Worm (Caenorhabditis elegans): ENCODE results near the gene bath-5.
"Not testable (repeated sequence)": the region's sequence is repeated elsewhere in the genome, so short reads cannot be mapped to it uniquely, and the experiment has no call there.

The bath-5 gene

DNA sequence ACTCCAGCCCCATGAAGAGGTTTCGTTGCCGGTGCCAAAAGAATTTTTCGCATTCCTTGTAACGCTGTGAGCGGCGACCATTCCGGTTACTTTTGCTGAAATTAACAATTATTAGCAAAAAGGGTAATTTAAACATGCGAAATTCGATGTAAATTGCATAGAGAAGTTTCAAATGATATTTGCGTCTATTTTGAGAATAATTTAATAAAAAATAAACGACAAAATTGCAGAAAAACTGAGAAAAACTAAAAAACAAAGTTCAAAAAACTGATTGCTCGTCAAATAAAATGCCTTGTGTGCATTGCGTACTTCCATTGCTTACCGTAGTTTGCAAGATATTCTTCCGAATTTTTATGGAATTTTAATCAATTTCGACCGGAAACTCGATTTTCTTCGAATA, 13.8 kb upstream of the bath-5 start, which contains the start of gene bath-24:
bath-24 (minus strand) TSS at position 101 of the 400 bp plus-strand sequence.
- TF ChIP-seq pax-1 (tag; optimal IDR thresholded peaks at IDR 0.05) = no peak
- no peak for TF ChIP-seq pat-9 (tag; optimal IDR thresholded peaks at IDR 0.05)
- no peak for TF ChIP-seq unc-86 (tag; optimal IDR thresholded peaks at IDR 0.05)
- TF ChIP-seq fkh-6 (tag; optimal IDR thresholded peaks at IDR 0.05) = no peak
- TF ChIP-seq syd-9 (tag; optimal IDR thresholded peaks at IDR 0.05) = no peak
- TF ChIP-seq ztf-16 (tag; optimal IDR thresholded peaks at IDR 0.05) = no peak

- TF ChIP-seq C38D4.7 (GFP tag; optimal IDR thresholded peaks at IDR 0.05) (no peak), fkh-6 (tag; optimal IDR thresholded peaks at IDR 0.05) (no peak), gmeb-2 (tag; optimal IDR thresholded peaks at IDR 0.05) (no peak), ceh-19 (GFP tag; optimal IDR thresholded peaks at IDR 0.05) (no peak), eyg-1 (tag; optimal IDR thresholded peaks at IDR 0.05) (no peak)
Measured at ce11 chrII:2042447-2042846, 10.7 kb upstream of the bath-5 start, which contains the start of gene bath-20. bath-20 (minus strand) TSS chrII:2042547.

DNA sequence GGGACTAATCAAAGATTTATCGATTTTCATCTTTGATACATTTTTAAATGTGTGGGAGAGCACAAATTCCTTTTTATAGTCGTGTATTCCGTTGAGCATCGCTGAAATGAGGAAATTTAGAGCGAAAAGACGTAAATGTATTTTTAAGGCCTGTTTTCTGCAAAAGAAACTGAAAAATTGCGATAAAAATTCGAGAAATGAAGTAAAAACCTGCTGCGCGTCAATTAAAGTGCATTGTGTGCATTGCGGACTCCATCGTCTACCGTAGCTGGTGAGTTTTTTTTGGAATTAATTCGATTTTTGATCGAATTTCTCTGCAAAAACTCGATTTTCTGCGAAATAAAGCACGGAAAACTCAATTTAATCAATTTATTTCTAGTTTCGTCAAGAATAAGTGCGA, 7.5 kb upstream of the bath-5 start, which contains the start of gene bath-19:
bath-19 (minus strand) TSS at position 101 of the 400 bp plus-strand sequence.
- no peak for TF ChIP-seq pax-1 (tag; optimal IDR thresholded peaks at IDR 0.05)
- no peak for TF ChIP-seq T23F11.4 (GFP tag; optimal IDR thresholded peaks at IDR 0.05)
- no peak for TF ChIP-seq ama-1 (optimal IDR thresholded peaks at IDR 0.05)
- no peak for TF ChIP-seq sdc-2 (tag; optimal IDR thresholded peaks at IDR 0.05)
- no peak for TF ChIP-seq odd-2 (tag; optimal IDR thresholded peaks at IDR 0.05)
- no peak for TF ChIP-seq pha-4 (tag; optimal IDR thresholded peaks at IDR 0.05)
- no peak for TF ChIP-seq ztf-16 (tag; optimal IDR thresholded peaks at IDR 0.05)
- TF ChIP-seq unc-3 (GFP tag; conservative IDR thresholded peaks at IDR 0.05) = no peak
- TF ChIP-seq unc-3 (tag; optimal IDR thresholded peaks at IDR 0.05) = no peak
- no peak for TF ChIP-seq hlh-8 (tag; optimal IDR thresholded peaks at IDR 0.05)
- no peak for TF ChIP-seq fax-1 (tag; optimal IDR thresholded peaks at IDR 0.05)
- TF ChIP-seq C38D4.7 (GFP tag; optimal IDR thresholded peaks at IDR 0.05) = no peak
- TF ChIP-seq rnt-1 (tag; optimal IDR thresholded peaks at IDR 0.05) = no peak
- TF ChIP-seq ceh-14 (tag; optimal IDR thresholded peaks at IDR 0.05) = no peak

DNA sequence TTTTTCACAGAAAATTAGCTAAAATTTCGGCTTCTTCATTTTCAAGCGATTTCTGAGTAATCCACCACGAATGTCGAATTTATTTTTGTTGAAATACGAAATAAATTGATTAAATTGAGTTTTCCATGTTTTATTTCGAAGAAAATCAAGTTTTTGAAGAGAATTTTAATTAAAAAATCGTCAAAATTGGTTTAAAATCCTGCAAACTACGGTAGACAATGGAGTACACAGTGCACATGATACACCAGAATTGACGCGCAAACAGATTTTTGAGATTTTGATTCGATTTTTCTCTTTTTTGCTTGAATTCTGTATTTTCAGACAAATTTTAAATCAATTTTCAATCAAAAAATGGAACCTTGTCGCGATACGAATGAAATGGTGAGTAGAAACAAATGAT, 1.5 kb upstream of the bath-5 start, which contains the start of gene F59H6.14:
F59H6.14 (plus strand) TSS at position 301 of the 400 bp plus-strand sequence.
- TF ChIP-seq rnt-1 (tag; optimal IDR thresholded peaks at IDR 0.05) = no peak
- no peak for TF ChIP-seq ref-2 (tag; optimal IDR thresholded peaks at IDR 0.05)
- TF ChIP-seq pax-1 (tag; optimal IDR thresholded peaks at IDR 0.05) = no peak
- TF ChIP-seq che-1 (tag; optimal IDR thresholded peaks at IDR 0.05) = no peak
- TF ChIP-seq tbx-7 (tag; optimal IDR thresholded peaks at IDR 0.05) = no peak
- no peak for TF ChIP-seq eyg-1 (tag; optimal IDR thresholded peaks at IDR 0.05)
- no peak for TF ChIP-seq madf-2 (tag; optimal IDR thresholded peaks at IDR 0.05)

- not testable (repeated sequence) for TF ChIP-seq unc-86, ceh-24, nhr-232 (tag; optimal IDR thresholded peaks at IDR 0.05)
Measured at ce11 chrII:2032282-2032681, 530 bp upstream of the bath-5 start, which contains the start of gene btb-4. btb-4 (plus strand) TSS chrII:2032316.

DNA sequence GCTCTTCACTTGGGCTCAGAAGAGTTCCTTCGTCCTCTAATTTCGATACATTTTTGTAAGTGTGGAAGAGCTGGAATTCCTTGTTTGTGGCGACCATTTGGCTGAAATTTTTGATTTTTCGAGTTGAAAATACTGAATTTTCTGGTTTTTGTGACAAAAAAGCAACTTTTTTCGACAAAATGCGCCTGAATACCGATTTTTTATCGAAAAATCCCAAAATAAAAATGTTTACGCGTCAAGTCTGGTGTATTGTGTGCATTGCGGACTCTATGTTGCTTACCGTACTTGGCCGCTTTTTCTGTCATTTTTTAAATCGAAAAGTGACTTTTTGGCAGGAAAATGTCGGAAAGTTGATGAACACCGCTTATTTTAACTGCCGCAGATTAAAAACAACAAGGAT, 1.4 kb downstream of the bath-5 start, which contains the start of gene bath-3:
bath-3 (minus strand) TSS at position 101 of the 400 bp plus-strand sequence.
- no peak for TF ChIP-seq hlh-15 (tag; optimal IDR thresholded peaks at IDR 0.05)
- TF ChIP-seq ceh-24 (tag; optimal IDR thresholded peaks at IDR 0.05) = no peak
- TF ChIP-seq nhr-232 (tag; optimal IDR thresholded peaks at IDR 0.05) = no peak
- no peak for TF ChIP-seq pat-9 (tag; optimal IDR thresholded peaks at IDR 0.05)
- no peak for TF ChIP-seq lin-11 (tag; optimal IDR thresholded peaks at IDR 0.05)
- TF ChIP-seq pax-1 (tag; optimal IDR thresholded peaks at IDR 0.05) = no peak
- TF ChIP-seq hlh-13 (GFP tag; optimal IDR thresholded peaks at IDR 0.05) = no peak
- TF ChIP-seq ets-4 (tag; optimal IDR thresholded peaks at IDR 0.05) = no peak
- TF ChIP-seq syd-9 (tag; optimal IDR thresholded peaks at IDR 0.05) = no peak
- TF ChIP-seq unc-42 (tag; optimal IDR thresholded peaks at IDR 0.05) = no peak
- no peak for TF ChIP-seq ceh-9 (tag; optimal IDR thresholded peaks at IDR 0.05)
- no peak for TF ChIP-seq ceh-30 (tag; optimal IDR thresholded peaks at IDR 0.05)
